Fruit fly (Drosophila melanogaster): Measurements from ENCODE around the gene CG31650.

dm6 chr2L:4998571-4999191, 45.8 kb downstream of the CG31650 start:
- TF ChIP-seq ttk (optimal IDR thresholded peaks at IDR 0.05), result no peak
- TF ChIP-seq h (optimal IDR thresholded peaks at IDR 0.05), result no peak
- no peak for TF ChIP-seq Myc (optimal IDR thresholded peaks at IDR 0.05)
- no peak for TF ChIP-seq Sin3A (optimal IDR thresholded peaks at IDR 0.05)
- TF ChIP-seq insv (optimal IDR thresholded peaks at IDR 0.05), result no peak
